Worm (Caenorhabditis elegans) whole organism, L3 larva: ENCODE results near the gene mrpl-1.

Experiments
- R02D3.7 ChIP-seq: fragments of 150-350 bp; optimal IDR thresholded peaks from 2 replicates; lab custom pipeline; 2014; ENCODE audit warnings: missing biosample characterization, missing genetic modification characterization
- ZK546.5 ChIP-seq: sonication (generic microtip); optimal IDR thresholded peaks from 2 replicates; lab custom pipeline; 2017; ENCODE audit warnings: missing biosample characterization, missing genetic modification characterization
- ama-1 ChIP-seq: fragments of 150-350 bp; optimal IDR thresholded peaks from 2 replicates; lab custom pipeline; 2018
- ceh-16 ChIP-seq: sonication (generic microtip); optimal IDR thresholded peaks from 2 replicates; lab custom pipeline; 2017; ENCODE audit warnings: missing biosample characterization, missing genetic modification characterization
- ceh-28 ChIP-seq: fragments of 150-350 bp; optimal IDR thresholded peaks from 2 replicates; lab custom pipeline; 2014; ENCODE audit warnings: missing biosample characterization, missing genetic modification reagents, missing genetic modification characterization
- ceh-82 ChIP-seq: fragments of 150-350 bp; optimal IDR thresholded peaks from 2 replicates; lab custom pipeline; 2014; ENCODE audit warnings: missing biosample characterization, missing genetic modification characterization
- ceh-9 ChIP-seq: sonication (generic microtip); optimal IDR thresholded peaks from 2 replicates; lab custom pipeline; 2018; ENCODE audit warnings: missing biosample characterization, missing genetic modification characterization
- daf-12 ChIP-seq: fragments of 150-350 bp; optimal IDR thresholded peaks from 2 replicates; lab custom pipeline; 2014; ENCODE audit warnings: missing biosample characterization, missing genetic modification reagents, missing genetic modification characterization
- egl-27 ChIP-seq: sonication (generic microtip); optimal IDR thresholded peaks from 4 replicates; lab custom pipeline; 2017; ENCODE audit warnings: missing biosample characterization, missing genetic modification reagents, missing genetic modification characterization
- egl-5 ChIP-seq: fragments of 150-350 bp; optimal IDR thresholded peaks from 2 replicates; lab custom pipeline; 2017; ENCODE audit warnings: missing biosample characterization, missing genetic modification reagents, missing genetic modification characterization, inconsistent platforms
- elt-1 ChIP-seq: fragments of 150-350 bp; optimal IDR thresholded peaks from 2 replicates; lab custom pipeline; 2014; ENCODE audit warnings: missing biosample characterization, missing genetic modification characterization
- elt-2 ChIP-seq: sonication (generic microtip); optimal IDR thresholded peaks from 2 replicates; lab custom pipeline; 2016; ENCODE audit warnings: missing genetic modification reagents, mild to moderate bottlenecking, missing genetic modification characterization, missing compliant biosample characterization
- eor-1 ChIP-seq, 2 experiments: fragments of 150-350 bp; optimal IDR thresholded peaks; 2 replicates each; lab custom pipeline; 2014 to 2018; ENCODE audit warnings: missing biosample characterization in 2 of 2, missing genetic modification characterization in 2 of 2
- fkh-2 ChIP-seq: fragments of 150-350 bp; optimal IDR thresholded peaks from 2 replicates; lab custom pipeline; 2014; ENCODE audit warnings: missing biosample characterization, missing genetic modification reagents, missing genetic modification characterization
- hmg-11 ChIP-seq: sonication (generic microtip); optimal IDR thresholded peaks from 2 replicates; lab custom pipeline; 2016; ENCODE audit warnings: missing genetic modification characterization, missing compliant biosample characterization
- jun-1 ChIP-seq: fragments of 150-350 bp; optimal IDR thresholded peaks from 2 replicates; lab custom pipeline; 2014; ENCODE audit warnings: missing biosample characterization, missing genetic modification reagents, missing genetic modification characterization
- lin-15B ChIP-seq: fragments of 150-350 bp; optimal IDR thresholded peaks from 2 replicates; lab custom pipeline; 2014; ENCODE audit warnings: missing biosample characterization, missing genetic modification characterization
- lin-39 ChIP-seq: fragments of 150-350 bp; optimal IDR thresholded peaks from 2 replicates; lab custom pipeline; 2018; ENCODE audit warnings: missing biosample characterization, missing genetic modification reagents, missing genetic modification characterization
- mdl-1 ChIP-seq: fragments of 150-350 bp; optimal IDR thresholded peaks from 2 replicates; lab custom pipeline; 2014; ENCODE audit warnings: missing biosample characterization, missing genetic modification characterization
- mml-1 ChIP-seq: fragments of 150-350 bp; sonication (generic microtip); optimal IDR thresholded peaks from 3 replicates; lab custom pipeline; 2014; ENCODE audit warnings: missing biosample characterization, missing genetic modification characterization
- nfya-1 ChIP-seq: sonication (generic microtip); optimal IDR thresholded peaks from 2 replicates; lab custom pipeline; 2017; ENCODE audit warnings: missing genetic modification characterization, mild to moderate bottlenecking, missing compliant biosample characterization, antibody characterized with exemption, moderate library complexity; ENCODE audit not compliant: insufficient read depth
- nhr-12 ChIP-seq: fragments of 150-350 bp; optimal IDR thresholded peaks from 2 replicates; lab custom pipeline; 2014; ENCODE audit warnings: missing biosample characterization, missing genetic modification characterization
- nhr-23 ChIP-seq: fragments of 150-350 bp; optimal IDR thresholded peaks from 2 replicates; lab custom pipeline; 2014; ENCODE audit warnings: missing biosample characterization, missing genetic modification reagents, missing genetic modification characterization
- nhr-237 ChIP-seq: fragments of 150-350 bp; optimal IDR thresholded peaks from 2 replicates; lab custom pipeline; 2014; ENCODE audit warnings: missing biosample characterization, missing genetic modification characterization
- nhr-25 ChIP-seq: sonication (generic microtip); optimal IDR thresholded peaks from 2 replicates; lab custom pipeline; 2017; ENCODE audit warnings: missing biosample characterization, missing genetic modification characterization
- nhr-28 ChIP-seq: fragments of 150-350 bp; optimal IDR thresholded peaks from 2 replicates; lab custom pipeline; 2014; ENCODE audit warnings: missing biosample characterization, missing genetic modification characterization
- nhr-67 ChIP-seq: fragments of 150-350 bp; optimal IDR thresholded peaks from 2 replicates; lab custom pipeline; 2014; ENCODE audit warnings: missing biosample characterization, missing genetic modification characterization
- nhr-76 ChIP-seq: fragments of 150-350 bp; sonication (generic microtip); optimal IDR thresholded peaks from 5 replicates; lab custom pipeline; 2014; ENCODE audit warnings: missing biosample characterization, missing genetic modification characterization
- nhr-77 ChIP-seq: fragments of 150-350 bp; optimal IDR thresholded peaks from 2 replicates; lab custom pipeline; 2014; ENCODE audit warnings: missing biosample characterization, missing genetic modification characterization
- pha-4 ChIP-seq: fragments of 150-350 bp; optimal IDR thresholded peaks from 2 replicates; lab custom pipeline; 2014; ENCODE audit warnings: missing biosample characterization, missing genetic modification reagents, missing genetic modification characterization
- pqm-1 ChIP-seq: fragments of 150-350 bp; optimal IDR thresholded peaks from 2 replicates; lab custom pipeline; 2017; ENCODE audit warnings: missing biosample characterization, missing genetic modification characterization, inconsistent platforms
- sea-2 ChIP-seq: fragments of 150-350 bp; sonication (generic microtip); optimal IDR thresholded peaks from 4 replicates; lab custom pipeline; 2014; ENCODE audit warnings: missing biosample characterization, missing genetic modification reagents, missing genetic modification characterization
- skn-1 ChIP-seq: fragments of 150-350 bp; optimal IDR thresholded peaks from 2 replicates; lab custom pipeline; 2014; ENCODE audit warnings: missing biosample characterization, missing genetic modification characterization
- snpc-4 ChIP-seq: fragments of 150-350 bp; optimal IDR thresholded peaks from 2 replicates; lab custom pipeline; 2014; ENCODE audit warnings: missing biosample characterization, missing genetic modification characterization
- tbx-2 ChIP-seq: sonication (generic microtip); optimal IDR thresholded peaks from 2 replicates; lab custom pipeline; 2016; ENCODE audit warnings: mild to moderate bottlenecking, missing genetic modification characterization, missing compliant biosample characterization
- unc-62 ChIP-seq: fragments of 150-350 bp; sonication (generic microtip); optimal IDR thresholded peaks from 4 replicates; lab custom pipeline; 2014; ENCODE audit warnings: missing biosample characterization, missing genetic modification reagents, missing genetic modification characterization
- zag-1 ChIP-seq: fragments of 150-350 bp; optimal IDR thresholded peaks from 2 replicates; lab custom pipeline; 2014; ENCODE audit warnings: missing biosample characterization, missing genetic modification characterization
- ztf-4 ChIP-seq: fragments of 150-350 bp; optimal IDR thresholded peaks from 2 replicates; lab custom pipeline; 2014; ENCODE audit warnings: missing biosample characterization, missing genetic modification characterization

mrpl-1 gene

ce11 chrIV:7709701-7710100 lies at the start of gene mrpl-1, which contains the start of the genes emc-6 and mrps-24:
Gene mrpl-1 (minus strand): TSS chrIV:7709701.
Gene emc-6 (minus strand): TSS chrIV:7709736.
Gene mrps-24 (plus strand): TSS chrIV:7710045.
- TF ChIP-seq skn-1 (tag; lab: Kevin White, UChicago), result no peak
- TF ChIP-seq nhr-23 (tag; lab: Kevin White, UChicago), result peak; percentile 67
- TF ChIP-seq nhr-12 (tag; lab: Kevin White, UChicago), result no peak
- peak; percentile 34 for TF ChIP-seq pqm-1 (tag; lab: Kevin White, UChicago)
- peak; percentile 88 for TF ChIP-seq lin-15B (tag; lab: Kevin White, UChicago)
- peak; percentile 82 for TF ChIP-seq pha-4 (tag; lab: Kevin White, UChicago)
- TF ChIP-seq mml-1 (tag; lab: Kevin White, UChicago), result no peak
- TF ChIP-seq snpc-4 (tag; lab: Kevin White, UChicago), result peak; percentile 67
- peak; percentile 35 for TF ChIP-seq elt-2 (tag; lab: Kevin White, UChicago)
- TF ChIP-seq hmg-11 (tag; lab: Kevin White, UChicago), result peak; percentile 57
- no peak for TF ChIP-seq ceh-28 (tag; lab: Kevin White, UChicago)
- no peak for TF ChIP-seq R02D3.7 (tag; lab: Kevin White, UChicago)
- TF ChIP-seq tbx-2 (tag; lab: Kevin White, UChicago), result peak; percentile 13
- peak; percentile 68 for TF ChIP-seq nfya-1 (tag; lab: Kevin White, UChicago)
- TF ChIP-seq, all 47 proteins: peak for 9

- TF ChIP-seq sea-2 (GFP tag; lab: Kevin White, UChicago) (no peak), egl-27 (no peak), zag-1 (no peak), ZK546.5 (tag; lab: Kevin White, UChicago) (no peak), mml-1 (tag; lab: Kevin White, UChicago) (no peak), elt-2 (tag; lab: Kevin White, UChicago) (no peak), ama-1 (lab: Kevin White, UChicago) (no peak), jun-1 (tag; lab: Kevin White, UChicago) (no peak), ztf-4 (no peak), pha-4 (tag; lab: Kevin White, UChicago) (no peak), R02D3.7 (tag; lab: Kevin White, UChicago) (no peak), nhr-77 (tag; lab: Kevin White, UChicago) (no peak), nhr-237 (no peak), elt-1 (tag; lab: Kevin White, UChicago) (no peak), ceh-82 (tag; lab: Kevin White, UChicago) (no peak), eor-1 (tag; optimal IDR thresholded peaks at IDR 0.05; lab: Kevin White, UChicago) (no peak)
Observed at ce11 chrIV:7757245-7757644, 47.7 kb upstream of the mrpl-1 start, which contains the start of gene C46A5.4. Gene C46A5.4 (minus strand): TSS chrIV:7757345.

ce11 chrIV:7754114-7754513 lies 44.6 kb upstream of the mrpl-1 start:
- TF ChIP-seq pqm-1 (tag; lab: Kevin White, UChicago) (no peak), egl-5 (no peak), nhr-237 (no peak), mml-1 (tag; lab: Kevin White, UChicago) (no peak), nhr-28 (no peak), nhr-23 (tag; lab: Kevin White, UChicago) (no peak), R02D3.7 (tag; lab: Kevin White, UChicago) (no peak), daf-12 (tag; lab: Kevin White, UChicago) (no peak), ceh-16 (no peak), snpc-4 (tag; lab: Kevin White, UChicago) (no peak), nfya-1 (tag; lab: Kevin White, UChicago) (no peak), hmg-11 (tag; lab: Kevin White, UChicago) (no peak), lin-39 (tag; lab: Kevin White, UChicago) (no peak), unc-62 (GFP tag; lab: Kevin White, UChicago) (no peak), nhr-76 (tag; lab: Kevin White, UChicago) (no peak), fkh-2 (tag; lab: Kevin White, UChicago) (no peak), mdl-1 (tag; lab: Kevin White, UChicago) (no peak), ceh-9 (tag; lab: Kevin White, UChicago) (no peak), ztf-4 (no peak), nhr-67 (tag; lab: Kevin White, UChicago) (no peak)

ce11 chrIV:7753108-7753507 lies 43.6 kb upstream of the mrpl-1 start, which contains the start of gene col-14:
Gene col-14 (plus strand): TSS chrIV:7753408.
- TF ChIP-seq nhr-237 (no peak), nhr-25 (tag; lab: Kevin White, UChicago) (peak; percentile 16), pqm-1 (tag; lab: Kevin White, UChicago) (no peak)
